Worm (Caenorhabditis elegans) whole organism, midembryonic: ENCODE data around the gene msp-10.

Source experiments
- T22C8.4 ChIP-seq: fragments of 200-800 bp; sonication (Bioruptor generic); IDR thresholded peaks from 2 replicates; pipeline ENCODE4 v1.3.6; 2022; ENCODE audit warnings: missing genetic modification characterization, missing compliant biosample characterization
- cog-1 ChIP-seq: sonication (generic microtip); optimal IDR thresholded peaks from 2 replicates; lab custom pipeline; 2016; ENCODE audit warnings: missing genetic modification characterization, missing compliant biosample characterization
- flt-1 ChIP-seq: fragments of 200-800 bp; sonication (Bioruptor generic); IDR thresholded peaks from 2 replicates; pipeline ENCODE4 v1.3.6; 2022; ENCODE audit warnings: missing genetic modification characterization, missing compliant biosample characterization
- klf-2 ChIP-seq: fragments of 200-800 bp; sonication (Bioruptor generic); conservative IDR thresholded peaks from 2 replicates; pipeline ENCODE4 v1.3.6; 2022; ENCODE audit warnings: missing genetic modification reagents, missing genetic modification characterization, missing compliant biosample characterization
- med-1 ChIP-seq: sonication (generic microtip); optimal IDR thresholded peaks from 2 replicates; lab custom pipeline; 2017; ENCODE audit warnings: missing genetic modification characterization, mild to moderate bottlenecking, missing compliant biosample characterization, antibody characterized with exemption, missing genetic modification reagents; ENCODE audit not compliant: insufficient read depth
- ref-1 ChIP-seq: fragments of 200-800 bp; sonication (Bioruptor generic); conservative IDR thresholded peaks from 2 replicates; pipeline ENCODE4 v1.3.6; 2022; ENCODE audit warnings: missing genetic modification reagents, missing genetic modification characterization, missing compliant biosample characterization
- tab-1 ChIP-seq: fragments of 200-800 bp; sonication (Bioruptor generic); IDR thresholded peaks from 2 replicates; pipeline ENCODE4 v1.3.6; 2022; ENCODE audit warnings: missing genetic modification characterization, missing compliant biosample characterization
- ztf-23 ChIP-seq: fragments of 200-800 bp; sonication (Bioruptor generic); IDR thresholded peaks from 2 replicates; pipeline ENCODE4 v1.3.6; 2022; ENCODE audit warnings: missing genetic modification reagents, missing genetic modification characterization, missing compliant biosample characterization
- ztf-29 ChIP-seq: fragments of 200-800 bp; sonication (Bioruptor generic); IDR thresholded peaks from 2 replicates; pipeline ENCODE4 v1.3.6; 2022; ENCODE audit warnings: missing genetic modification reagents, missing genetic modification characterization, missing compliant biosample characterization

msp-10 gene

DNA sequence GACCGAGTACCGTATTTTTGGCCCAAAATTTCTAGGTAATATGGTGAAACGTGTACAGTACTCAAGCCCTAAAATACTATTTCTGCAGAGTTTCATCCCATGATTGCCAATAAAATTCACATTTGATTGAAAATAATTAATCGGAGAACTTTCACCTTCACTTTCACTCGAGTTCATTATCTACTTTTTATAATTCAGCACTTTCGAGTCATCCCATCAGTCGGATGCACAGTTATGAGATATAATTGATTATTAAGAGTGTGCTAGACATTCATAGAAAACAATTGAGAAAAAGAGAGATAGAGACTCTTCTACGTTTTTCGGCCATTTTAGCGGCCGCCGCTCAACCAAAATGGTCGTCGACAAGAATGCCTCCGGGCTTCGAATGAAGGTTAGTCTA, 34.7 kb upstream of the msp-10 start, which contains the start of gene fat-3:
Gene fat-3, plus strand, starts transcription at position 313 of the 400 bp plus-strand sequence.
- TF ChIP-seq cog-1 (tag; lab: Kevin White, UChicago) (no peak), T22C8.4 (no peak), ref-1 (GFP tag; lab: Robert Waterston, UW) (no peak), med-1 (no peak), tab-1 (no peak), ztf-23 (GFP tag; lab: Robert Waterston, UW) (no peak), ztf-29 (GFP tag; lab: Robert Waterston, UW) (no peak), klf-2 (GFP tag; lab: Robert Waterston, UW) (no peak), flt-1 (GFP tag; lab: Robert Waterston, UW) (no peak)

ce11 chrIV:9803544-9803943, 33.9 kb upstream of the msp-10 start:
- TF ChIP-seq flt-1 (GFP tag; lab: Robert Waterston, UW): no peak
- no peak for TF ChIP-seq med-1
- no peak for TF ChIP-seq cog-1 (tag; lab: Kevin White, UChicago)
- no peak for TF ChIP-seq klf-2 (GFP tag; lab: Robert Waterston, UW)

ce11 chrIV:9810633-9811032, 26.8 kb upstream of the msp-10 start, which contains the start of gene dct-15:
dct-15 (minus strand) TSS chrIV:9810733.
- TF ChIP-seq ztf-23 (GFP tag; lab: Robert Waterston, UW): no peak
- no peak for TF ChIP-seq T22C8.4
- TF ChIP-seq ztf-29 (GFP tag; lab: Robert Waterston, UW): no peak
- no peak for TF ChIP-seq tab-1
- TF ChIP-seq med-1: no peak
- no peak for TF ChIP-seq ref-1 (GFP tag; lab: Robert Waterston, UW)
- no peak for TF ChIP-seq flt-1 (GFP tag; lab: Robert Waterston, UW)
- TF ChIP-seq klf-2 (GFP tag; lab: Robert Waterston, UW): no peak

DNA sequence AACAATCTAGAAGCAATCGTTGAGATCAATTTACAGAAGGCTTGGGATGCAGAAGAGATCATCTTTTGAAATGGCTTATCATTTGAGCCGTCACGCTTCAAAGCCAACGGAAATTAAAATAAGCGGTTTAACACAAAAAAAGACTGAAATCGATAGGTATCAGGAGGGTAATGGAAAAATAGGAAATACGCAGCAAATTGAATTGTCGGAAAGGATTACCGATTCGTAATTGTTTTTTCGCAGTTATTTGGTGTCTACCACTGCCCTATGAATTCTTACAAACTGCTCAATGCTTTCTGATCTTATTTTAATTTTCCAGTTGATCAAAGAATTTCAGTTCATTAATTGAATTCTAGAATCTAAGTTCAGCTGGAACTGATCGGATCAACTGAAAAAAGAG, 26.0 kb upstream of the msp-10 start:
- no peak for TF ChIP-seq cog-1 (tag; lab: Kevin White, UChicago)
- no peak for TF ChIP-seq klf-2 (GFP tag; lab: Robert Waterston, UW)
- no peak for TF ChIP-seq flt-1 (GFP tag; lab: Robert Waterston, UW)
- TF ChIP-seq ztf-23 (GFP tag; lab: Robert Waterston, UW): no peak
- TF ChIP-seq ztf-29 (GFP tag; lab: Robert Waterston, UW): no peak
- TF ChIP-seq ref-1 (GFP tag; lab: Robert Waterston, UW): no peak
- TF ChIP-seq T22C8.4: no peak
- no peak for TF ChIP-seq tab-1
- no peak for TF ChIP-seq med-1

DNA sequence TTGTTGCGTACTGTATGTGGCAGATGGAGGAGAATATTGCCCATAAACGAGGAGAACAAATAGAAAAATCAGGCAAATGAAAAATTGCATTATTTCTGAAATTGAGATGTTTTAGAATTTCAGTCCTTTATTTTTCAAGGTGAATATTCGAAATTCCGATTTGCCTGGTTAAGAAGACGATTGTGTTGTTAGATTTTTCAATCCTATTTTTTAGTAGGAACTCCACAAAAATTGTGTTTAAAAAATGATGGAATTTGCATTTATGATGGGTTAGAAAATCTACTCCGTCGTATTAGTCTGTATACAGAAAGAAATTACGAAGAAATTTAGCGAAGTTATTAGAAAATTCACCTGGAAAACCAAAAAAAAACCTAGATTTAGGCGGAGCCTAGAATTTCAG, 22.0 kb upstream of the msp-10 start, which contains the start of gene egl-20:
Gene egl-20, minus strand, starts transcription at position 101 of the 400 bp plus-strand sequence.
- no peak for TF ChIP-seq tab-1
- TF ChIP-seq klf-2 (GFP tag; lab: Robert Waterston, UW): no peak

DNA sequence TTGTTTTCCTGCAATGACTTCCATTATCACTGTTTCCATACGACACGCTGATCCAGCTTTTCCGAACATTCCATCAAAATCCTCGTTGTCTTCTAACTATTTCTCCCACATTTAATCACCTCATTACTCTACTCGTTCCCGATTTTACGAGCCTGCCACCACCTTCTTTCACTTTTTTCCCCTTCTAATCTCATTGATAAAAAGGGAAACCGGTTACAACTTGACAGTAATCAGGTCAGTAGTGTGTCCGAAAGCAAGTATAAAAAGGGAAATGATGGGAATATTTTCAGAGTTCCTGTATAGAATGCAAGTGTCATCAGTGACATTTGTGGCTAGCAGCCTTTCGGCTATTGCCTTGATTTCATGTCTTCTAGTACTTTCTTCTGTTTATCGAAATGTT, 15.8 kb upstream of the msp-10 start, which contains the start of gene col-123:
Gene col-123, plus strand, starts transcription at position 301 of the 400 bp plus-strand sequence.
- TF ChIP-seq ref-1 (GFP tag; lab: Robert Waterston, UW) (no peak), med-1 (no peak), flt-1 (GFP tag; lab: Robert Waterston, UW) (no peak), ztf-23 (GFP tag; lab: Robert Waterston, UW) (no peak), tab-1 (no peak), cog-1 (tag; lab: Kevin White, UChicago) (no peak), ztf-29 (GFP tag; lab: Robert Waterston, UW) (no peak), klf-2 (GFP tag; lab: Robert Waterston, UW) (no peak), T22C8.4 (no peak)

- TF ChIP-seq flt-1 (GFP tag; lab: Robert Waterston, UW) (no peak), klf-2 (GFP tag; lab: Robert Waterston, UW) (no peak), med-1 (no peak), tab-1 (no peak), cog-1 (tag; lab: Kevin White, UChicago) (no peak)
Observed at ce11 chrIV:9822585-9822984, 14.9 kb upstream of the msp-10 start.

ce11 chrIV:9824480-9824879, 13.0 kb upstream of the msp-10 start, which contains the start of gene catp-6:
catp-6 (minus strand) TSS chrIV:9824580.
- TF ChIP-seq klf-2 (GFP tag; lab: Robert Waterston, UW) (no peak), med-1 (no peak), ref-1 (GFP tag; lab: Robert Waterston, UW) (no peak), ztf-23 (GFP tag; lab: Robert Waterston, UW) (no peak), flt-1 (GFP tag; lab: Robert Waterston, UW) (no peak), ztf-29 (GFP tag; lab: Robert Waterston, UW) (no peak), T22C8.4 (no peak), tab-1 (no peak), cog-1 (tag; lab: Kevin White, UChicago) (no peak)

DNA sequence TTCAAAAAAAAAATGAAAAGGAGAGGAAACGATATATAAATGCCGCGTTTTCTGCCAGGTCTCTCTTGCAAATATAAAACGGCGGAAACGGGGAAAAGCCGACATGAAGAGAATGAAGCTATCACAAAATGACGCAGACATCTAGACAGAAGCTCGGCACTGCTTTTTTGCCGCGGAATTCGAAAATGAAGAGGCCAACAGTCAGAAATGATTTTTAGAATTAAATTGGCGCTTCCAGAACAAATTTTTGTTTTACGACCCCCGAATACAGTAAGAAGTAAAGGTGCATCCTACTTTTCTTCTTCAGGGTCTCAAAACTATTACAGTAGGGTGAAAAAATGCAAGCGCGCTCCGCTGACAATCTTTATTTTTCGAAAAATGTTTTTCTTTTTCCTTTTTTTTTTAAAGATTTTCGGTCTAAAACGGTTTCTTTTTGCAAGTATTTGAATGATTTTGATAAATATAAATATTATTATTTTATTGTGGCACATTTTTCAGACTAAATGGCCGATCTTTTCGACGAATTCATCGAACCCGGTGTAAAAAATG, 12.2 kb upstream of the msp-10 start, which contains the start of gene mtr-4:
Gene mtr-4, plus strand, starts transcription at position 499 of the 549 bp plus-strand sequence.
- no peak for TF ChIP-seq cog-1 (tag; lab: Kevin White, UChicago)
- peak; percentile 64; the same call in 1 of the 2 replicates for TF ChIP-seq ztf-29 (GFP tag; lab: Robert Waterston, UW)

DNA sequence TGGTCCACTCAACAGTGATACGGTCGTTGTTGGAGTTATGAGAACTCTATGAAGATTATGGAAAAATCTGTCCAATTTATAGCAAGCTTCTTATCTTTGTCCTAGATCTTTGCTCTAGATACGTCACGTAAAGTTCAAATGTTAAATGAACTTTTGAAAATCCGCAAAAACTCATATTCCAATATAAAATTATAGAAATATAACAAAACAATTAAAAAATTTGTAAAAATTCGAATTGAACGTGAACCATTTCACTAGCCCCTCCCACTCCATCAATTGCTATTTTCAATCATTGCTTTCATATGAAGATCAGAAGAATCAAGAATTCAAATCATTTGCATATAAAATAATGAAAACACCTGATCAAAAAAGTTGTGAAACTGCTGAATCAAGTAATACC, 4.9 kb upstream of the msp-10 start, which contains the start of gene kin-21:
Gene kin-21, plus strand, starts transcription at position 301 of the 400 bp plus-strand sequence.
- no peak for TF ChIP-seq flt-1 (GFP tag; lab: Robert Waterston, UW)
- TF ChIP-seq klf-2 (GFP tag; lab: Robert Waterston, UW): no peak
- TF ChIP-seq T22C8.4: no peak
- TF ChIP-seq med-1: no peak
- TF ChIP-seq cog-1 (tag; lab: Kevin White, UChicago): no peak
- no peak for TF ChIP-seq ztf-29 (GFP tag; lab: Robert Waterston, UW)
- TF ChIP-seq ztf-23 (GFP tag; lab: Robert Waterston, UW): no peak
- no peak for TF ChIP-seq tab-1
- no peak for TF ChIP-seq ref-1 (GFP tag; lab: Robert Waterston, UW)
